Worm (Caenorhabditis elegans) whole organism, early embryonic: ENCODE results near the gene elt-1.
"Not testable (repeated sequence)": the region's sequence is repeated elsewhere in the genome, so short reads cannot be mapped to it uniquely, and the experiment has no call there.

Experiments used
- B0310.2 ChIP-seq: sonication (generic microtip); optimal IDR thresholded peaks from 2 replicates; lab custom pipeline; 2016; ENCODE audit warnings: mild to moderate bottlenecking, missing genetic modification characterization, missing compliant biosample characterization
- F13C5.2 ChIP-seq: sonication (generic microtip); optimal IDR thresholded peaks from 2 replicates; lab custom pipeline; 2017; ENCODE audit warnings: mild to moderate bottlenecking, missing genetic modification characterization, inconsistent platforms, missing compliant biosample characterization
- aly-1 ChIP-seq: sonication (generic microtip); optimal IDR thresholded peaks from 2 replicates; lab custom pipeline; 2016; ENCODE audit warnings: missing genetic modification characterization, missing compliant biosample characterization
- ama-1 ChIP-seq: fragments of 150-350 bp; optimal IDR thresholded peaks from 2 replicates; lab custom pipeline; 2014
- ceh-13 ChIP-seq: fragments of 200-800 bp; sonication (Bioruptor generic); optimal IDR thresholded peaks from 2 replicates; lab custom pipeline; 2018; ENCODE audit warnings: mild to moderate bottlenecking, missing genetic modification characterization, missing compliant biosample characterization
- ceh-36 ChIP-seq: sonication (generic microtip); optimal IDR thresholded peaks from 2 replicates; lab custom pipeline; 2016; ENCODE audit warnings: missing genetic modification characterization, inconsistent platforms, missing compliant biosample characterization
- ets-7 ChIP-seq: sonication (generic microtip); optimal IDR thresholded peaks from 2 replicates; lab custom pipeline; 2016; ENCODE audit warnings: missing genotype, missing genetic modification characterization, missing compliant biosample characterization
- flt-1 ChIP-seq: fragments of 200-800 bp; sonication (Bioruptor generic); IDR thresholded peaks from 2 replicates; pipeline ENCODE4 v1.3.6; 2022; ENCODE audit warnings: missing genetic modification characterization, missing compliant biosample characterization
- hmbx-1 ChIP-seq: sonication (generic microtip); optimal IDR thresholded peaks from 2 replicates; lab custom pipeline; 2016; ENCODE audit warnings: mild to moderate bottlenecking, missing genetic modification characterization, missing compliant biosample characterization
- hmg-4 ChIP-seq: fragments of 200-800 bp; sonication (Bioruptor generic); optimal IDR thresholded peaks from 2 replicates; lab custom pipeline; 2018; ENCODE audit warnings: mild to moderate bottlenecking, missing genetic modification characterization, missing compliant biosample characterization
- hnd-1 ChIP-seq: sonication (generic microtip); optimal IDR thresholded peaks from 2 replicates; lab custom pipeline; 2016; ENCODE audit warnings: missing genetic modification characterization, missing compliant biosample characterization
- pes-1 ChIP-seq: fragments of 200-800 bp; sonication (Bioruptor generic); IDR thresholded peaks from 2 replicates; pipeline ENCODE4 v1.3.6; 2022; ENCODE audit warnings: missing genetic modification reagents, missing genetic modification characterization, missing compliant biosample characterization
- scrt-1 ChIP-seq: fragments of 200-800 bp; sonication (Bioruptor generic); IDR thresholded peaks from 2 replicates; pipeline ENCODE4 v1.3.6; 2022; ENCODE audit warnings: missing genetic modification characterization, missing compliant biosample characterization
- sea-1 ChIP-seq: fragments of 200-800 bp; sonication (Bioruptor generic); conservative IDR thresholded peaks from 2 replicates; pipeline ENCODE4 v1.3.6; 2022; ENCODE audit warnings: missing genetic modification characterization, missing compliant biosample characterization
- tbx-11 ChIP-seq: fragments of 200-800 bp; sonication (Bioruptor generic); IDR thresholded peaks from 2 replicates; pipeline ENCODE4 v1.3.6; 2022; ENCODE audit warnings: missing genetic modification characterization, missing compliant biosample characterization
- tbx-37 ChIP-seq: fragments of 200-800 bp; sonication (Bioruptor generic); conservative IDR thresholded peaks from 2 replicates; pipeline ENCODE4 v1.3.6; 2022; ENCODE audit warnings: missing genetic modification reagents, missing genetic modification characterization, missing compliant biosample characterization
- tra-4 ChIP-seq: sonication (generic microtip); optimal IDR thresholded peaks from 2 replicates; lab custom pipeline; 2017; ENCODE audit warnings: missing genetic modification characterization, missing compliant biosample characterization

Gene elt-1

ce11 chrIV:9595779-9596406, 18.9 kb upstream of the elt-1 start, which contains the start of the genes F27C8.3 and F27C8.2:
Gene F27C8.3 (minus strand): TSS chrIV:9595879.
Gene F27C8.2 (plus strand): TSS chrIV:9596356.
- TF ChIP-seq sea-1 (GFP tag; lab: Robert Waterston, UW); flt-1 (GFP tag; lab: Robert Waterston, UW); ets-7 (tag; lab: Kevin White, UChicago): not testable (repeated sequence)

- TF ChIP-seq F13C5.2 (tag; lab: Kevin White, UChicago), result no peak
- TF ChIP-seq ama-1 (lab: Kevin White, UChicago), result no peak
- TF ChIP-seq hmbx-1 (tag; lab: Kevin White, UChicago), result no peak
- TF ChIP-seq sea-1 (GFP tag; lab: Robert Waterston, UW), result no peak
- TF ChIP-seq ets-7 (tag; lab: Kevin White, UChicago), result no peak
- no peak for TF ChIP-seq tra-4 (tag; lab: Kevin White, UChicago)
- TF ChIP-seq tbx-37 (GFP tag; lab: Robert Waterston, UW), result no peak
Observed at ce11 chrIV:9601595-9601994, 13.2 kb upstream of the elt-1 start, which contains the start of gene aat-1. Gene aat-1 (minus strand): TSS chrIV:9601695.

ce11 chrIV:9607945-9608344, 6.8 kb upstream of the elt-1 start:
- no peak for TF ChIP-seq hnd-1
- TF ChIP-seq aly-1 (tag; lab: Kevin White, UChicago), result no peak
- no peak for TF ChIP-seq B0310.2 (tag; lab: Kevin White, UChicago)

DNA sequence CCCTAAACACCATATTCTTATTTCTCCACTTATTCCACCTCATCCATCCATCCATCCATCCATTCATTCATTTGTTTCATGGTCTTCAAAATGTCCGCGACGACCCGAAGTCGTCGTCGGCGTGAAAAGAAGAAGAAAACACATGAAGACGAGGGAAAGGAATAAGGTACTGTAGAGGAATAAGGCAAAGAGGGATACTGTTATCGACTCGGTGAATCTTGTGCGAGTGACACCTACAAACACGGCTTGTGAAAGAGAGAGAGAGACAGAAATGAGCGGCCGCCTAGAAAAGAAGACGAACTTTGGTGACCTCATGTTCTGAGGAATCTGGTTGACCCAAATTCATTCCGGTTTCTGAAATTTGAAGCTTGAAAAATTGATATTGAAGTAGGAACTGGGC, 5.7 kb upstream of the elt-1 start:
- TF ChIP-seq pes-1 (no peak), tra-4 (tag; lab: Kevin White, UChicago) (no peak), F13C5.2 (tag; lab: Kevin White, UChicago) (no peak), hmg-4 (GFP tag; lab: Kevin White, UChicago) (no peak), tbx-37 (GFP tag; lab: Robert Waterston, UW) (no peak), hmbx-1 (tag; lab: Kevin White, UChicago) (no peak), sea-1 (GFP tag; lab: Robert Waterston, UW) (no peak), ceh-13 (no peak), ama-1 (lab: Kevin White, UChicago) (no peak), B0310.2 (tag; lab: Kevin White, UChicago) (no peak), ceh-36 (tag; lab: Kevin White, UChicago) (no peak), aly-1 (tag; lab: Kevin White, UChicago) (no peak)

- no peak for TF ChIP-seq ceh-36 (tag; lab: Kevin White, UChicago)
- no peak for TF ChIP-seq B0310.2 (tag; lab: Kevin White, UChicago)
- TF ChIP-seq ama-1 (lab: Kevin White, UChicago), result no peak
- no peak for TF ChIP-seq hmbx-1 (tag; lab: Kevin White, UChicago)
- no peak for TF ChIP-seq ets-7 (tag; lab: Kevin White, UChicago)
- TF ChIP-seq scrt-1 (GFP tag; lab: Robert Waterston, UW), result no peak
- no peak for TF ChIP-seq hnd-1
- TF ChIP-seq aly-1 (tag; lab: Kevin White, UChicago), result no peak
- no peak for TF ChIP-seq F13C5.2 (tag; lab: Kevin White, UChicago)
- TF ChIP-seq tbx-11 (GFP tag; lab: Robert Waterston, UW), result no peak
- no peak for TF ChIP-seq sea-1 (GFP tag; lab: Robert Waterston, UW)
- no peak for TF ChIP-seq flt-1 (GFP tag; lab: Robert Waterston, UW)
- TF ChIP-seq pes-1, result no peak
- TF ChIP-seq tra-4 (tag; lab: Kevin White, UChicago), result no peak
- no peak for TF ChIP-seq hmg-4 (GFP tag; lab: Kevin White, UChicago)
- TF ChIP-seq tbx-37 (GFP tag; lab: Robert Waterston, UW), result no peak
- TF ChIP-seq ceh-13, result no peak
Observed at ce11 chrIV:9610923-9611322, 3.9 kb upstream of the elt-1 start.

ce11 chrIV:9613072-9613590, 1.7 kb upstream of the elt-1 start:
- TF ChIP-seq hmg-4 (GFP tag; lab: Kevin White, UChicago), result no peak
- TF ChIP-seq tbx-11 (GFP tag; lab: Robert Waterston, UW), result no peak
- no peak for TF ChIP-seq ets-7 (tag; lab: Kevin White, UChicago)
- TF ChIP-seq ama-1 (lab: Kevin White, UChicago), result no peak
- no peak for TF ChIP-seq B0310.2 (tag; lab: Kevin White, UChicago)
- no peak for TF ChIP-seq pes-1

DNA sequence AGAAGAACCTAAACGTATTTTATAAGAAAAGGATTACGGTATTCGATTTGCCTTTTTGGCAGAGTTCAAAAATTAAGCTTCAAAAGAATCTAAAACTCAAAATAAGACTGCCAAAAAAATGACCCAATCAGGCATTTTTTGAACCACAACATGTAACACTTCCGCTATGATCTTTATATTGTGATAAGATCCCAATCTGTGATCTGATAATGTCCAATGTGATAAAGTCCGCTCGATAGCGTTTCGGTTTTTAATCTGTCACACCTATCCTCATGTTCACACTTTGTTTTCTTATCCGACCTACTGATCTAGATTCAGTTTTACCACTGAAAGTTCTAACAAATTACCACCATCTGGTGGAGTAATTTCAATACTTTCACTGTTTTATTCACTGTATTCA, 735 bp upstream of the elt-1 start:
- TF ChIP-seq F13C5.2 (tag; lab: Kevin White, UChicago) (no peak), ama-1 (lab: Kevin White, UChicago) (no peak)

DNA sequence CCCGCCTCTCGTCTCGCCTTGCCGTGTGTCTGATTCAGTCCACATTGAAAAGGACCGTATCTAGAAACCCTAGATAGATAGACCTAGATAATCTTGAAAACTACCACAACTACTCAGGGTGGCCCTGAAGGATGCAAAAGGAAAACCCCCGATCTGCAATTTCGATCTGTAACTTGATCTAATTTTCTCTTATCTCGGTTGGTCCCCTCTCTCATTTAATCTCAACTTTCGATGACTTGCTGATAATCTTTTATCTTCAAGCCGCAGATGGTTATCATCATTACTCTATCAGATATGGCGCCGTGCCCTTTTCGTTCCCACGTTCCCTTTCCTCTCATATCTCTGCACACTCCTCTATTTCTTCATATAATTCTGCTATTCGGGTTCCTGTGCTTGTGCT, 716 bp downstream of the elt-1 start:
- no peak for TF ChIP-seq aly-1 (tag; lab: Kevin White, UChicago)
- no peak for TF ChIP-seq tra-4 (tag; lab: Kevin White, UChicago)
- TF ChIP-seq B0310.2 (tag; lab: Kevin White, UChicago), result no peak
- no peak for TF ChIP-seq F13C5.2 (tag; lab: Kevin White, UChicago)
- TF ChIP-seq ets-7 (tag; lab: Kevin White, UChicago), result no peak
- no peak for TF ChIP-seq hmg-4 (GFP tag; lab: Kevin White, UChicago)
- no peak for TF ChIP-seq ceh-36 (tag; lab: Kevin White, UChicago)
- TF ChIP-seq pes-1, result no peak
- no peak for TF ChIP-seq tbx-37 (GFP tag; lab: Robert Waterston, UW)
